Worm (Caenorhabditis elegans): Measurements from ENCODE around the gene F42A6.6.

The F42A6.6 gene

ce11 chrIV:3338676-3339075 is 2.0 kb upstream of the F42A6.6 start, which contains the start of gene hrpa-1 (continued):
- no peak for TF ChIP-seq zfp-2 (tag; optimal IDR thresholded peaks at IDR 0.05)
- TF ChIP-seq daf-12 (tag; optimal IDR thresholded peaks at IDR 0.05), result no peak
- no peak for TF ChIP-seq gei-8 (GFP tag; optimal IDR thresholded peaks at IDR 0.05)
- peak; percentile 61 for TF ChIP-seq nhr-102 (tag; optimal IDR thresholded peaks at IDR 0.05)
- TF ChIP-seq mep-1 (tag; optimal IDR thresholded peaks at IDR 0.05), result peak; percentile 87
- peak; percentile 60 for TF ChIP-seq F37D6.2 (tag; optimal IDR thresholded peaks at IDR 0.05)
- peak; percentile 83 for TF ChIP-seq lin-38 (GFP tag; IDR thresholded peaks at IDR 0.05)
- TF ChIP-seq ces-1 (GFP tag; optimal IDR thresholded peaks at IDR 0.05), result no peak
- TF ChIP-seq saeg-2 (GFP tag; IDR thresholded peaks at IDR 0.05), result no peak
- no peak for TF ChIP-seq ceh-62 (tag; optimal IDR thresholded peaks at IDR 0.05)
- no peak for TF ChIP-seq nhr-25 (tag; optimal IDR thresholded peaks at IDR 0.05; ENCODE audit: borderline replicate concordance, insufficient read depth)
- no peak for TF ChIP-seq sdz-12 (GFP tag; optimal IDR thresholded peaks at IDR 0.05)
- no peak for TF ChIP-seq cey-2 (tag; optimal IDR thresholded peaks at IDR 0.05; ENCODE audit: borderline replicate concordance, insufficient read depth)
- no peak for TF ChIP-seq lin-39 (tag; optimal IDR thresholded peaks at IDR 0.05)
- no peak for TF ChIP-seq ceh-44 (GFP tag; IDR thresholded peaks at IDR 0.05)
- TF ChIP-seq mxl-2 (GFP tag; conservative IDR thresholded peaks at IDR 0.05), result no peak
- no peak for TF ChIP-seq ctbp-1 (GFP tag; IDR thresholded peaks at IDR 0.05)
- TF ChIP-seq jun-1 (tag; optimal IDR thresholded peaks at IDR 0.05), result no peak
- no peak for TF ChIP-seq Y48G9A.11 (GFP tag; IDR thresholded peaks at IDR 0.05)
- no peak for TF ChIP-seq nhr-76 (tag; optimal IDR thresholded peaks at IDR 0.05)
- TF ChIP-seq daf-8 (GFP tag; IDR thresholded peaks at IDR 0.05), result no peak
- no peak for TF ChIP-seq Y105C5A.15 (GFP tag; IDR thresholded peaks at IDR 0.05)

- TF ChIP-seq hmg-1.1 (GFP tag; IDR thresholded peaks at IDR 0.05) (no peak), zip-2 (tag; optimal IDR thresholded peaks at IDR 0.05) (no peak), nhr-41 (GFP tag; IDR thresholded peaks at IDR 0.05) (no peak), ceh-32 (tag; optimal IDR thresholded peaks at IDR 0.05; ENCODE audit: poor library complexity) (no peak), F10B5.3 (tag; optimal IDR thresholded peaks at IDR 0.05) (no peak), mdl-1 (tag; optimal IDR thresholded peaks at IDR 0.05) (no peak), rbr-2 (tag; optimal IDR thresholded peaks at IDR 0.05) (no peak), nhr-237 (tag; optimal IDR thresholded peaks at IDR 0.05) (no peak), ceh-82 (tag; optimal IDR thresholded peaks at IDR 0.05) (no peak), php-3 (GFP tag; IDR thresholded peaks at IDR 0.05) (no peak), daf-12 (tag; optimal IDR thresholded peaks at IDR 0.05) (no peak), lsy-2 (tag; optimal IDR thresholded peaks at IDR 0.05) (no peak), nhr-42 (GFP tag; IDR thresholded peaks at IDR 0.05) (no peak), nhr-111 (GFP tag; optimal IDR thresholded peaks at IDR 0.05) (no peak), pha-4 (GFP tag; IDR thresholded peaks at IDR 0.05) (no peak), pha-4 (tag; optimal IDR thresholded peaks at IDR 0.05) (no peak), nhr-102 (tag; optimal IDR thresholded peaks at IDR 0.05) (no peak), mep-1 (tag; optimal IDR thresholded peaks at IDR 0.05) (no peak), ZK546.5 (tag; optimal IDR thresholded peaks at IDR 0.05) (no peak), duxl-1 (tag; optimal IDR thresholded peaks at IDR 0.05; ENCODE audit: poor library complexity) (no peak), ceh-20 (GFP tag; IDR thresholded peaks at IDR 0.05) (no peak), lim-7 (GFP tag; IDR thresholded peaks at IDR 0.05) (peak; percentile 63; the same call in 1 of the 2 replicates), ceh-44 (GFP tag; IDR thresholded peaks at IDR 0.05) (no peak), unc-130 (GFP tag; optimal IDR thresholded peaks at IDR 0.05) (no peak), lin-39 (tag; optimal IDR thresholded peaks at IDR 0.05) (no peak), nhr-28 (tag; optimal IDR thresholded peaks at IDR 0.05) (no peak), hif-1 (tag; optimal IDR thresholded peaks at IDR 0.05) (no peak), aly-2 (tag; optimal IDR thresholded peaks at IDR 0.05) (no peak), zfp-2 (tag; optimal IDR thresholded peaks at IDR 0.05) (no peak), lin-13 (GFP tag; optimal IDR thresholded peaks at IDR 0.05) (no peak), madf-9 (GFP tag; conservative IDR thresholded peaks at IDR 0.05) (no peak), cey-2 (tag; optimal IDR thresholded peaks at IDR 0.05; ENCODE audit: borderline replicate concordance, insufficient read depth) (no peak), lin-1 (GFP tag; IDR thresholded peaks at IDR 0.05) (peak; percentile 68; the same call in 1 of the 2 replicates), F44E2.7 (GFP tag; IDR thresholded peaks at IDR 0.05) (no peak), tag-97 (GFP tag; IDR thresholded peaks at IDR 0.05) (no peak)
Observed at ce11 chrIV:3338176-3338575, 1.5 kb upstream of the F42A6.6 start.

Data from whole organism, L4 larva.